Worm (Caenorhabditis elegans) whole organism, young adult: Measurements from ENCODE around the gene sri-53.

ENCODE experiments used
- B0336.3 ChIP-seq: fragments of 200-800 bp; sonication (Bioruptor generic); IDR thresholded peaks from 2 replicates; pipeline ENCODE4 v1.3.6; 2022; ENCODE audit warnings: missing genetic modification characterization, missing compliant biosample characterization
- F23B12.7 ChIP-seq: sonication (generic microtip); optimal IDR thresholded peaks from 2 replicates; lab custom pipeline; 2017; ENCODE audit warnings: missing genetic modification characterization, mild to moderate bottlenecking, missing compliant biosample characterization, antibody characterized with exemption, moderate library complexity; ENCODE audit not compliant: insufficient read depth
- F33H1.4 ChIP-seq: fragments of 200-800 bp; sonication (Bioruptor generic); IDR thresholded peaks from 2 replicates; pipeline ENCODE4 v1.3.6; 2022; ENCODE audit warnings: missing genetic modification reagents, missing genetic modification characterization, missing compliant biosample characterization
- K12H6.12 ChIP-seq: fragments of 200-800 bp; sonication (Bioruptor generic); optimal IDR thresholded peaks from 2 replicates; lab custom pipeline; 2018; ENCODE audit warnings: mild to moderate bottlenecking, missing genetic modification characterization, missing compliant biosample characterization
- Y67H2A.10 ChIP-seq: fragments of 200-800 bp; sonication (Bioruptor generic); conservative IDR thresholded peaks from 2 replicates; pipeline ENCODE4 v1.3.6; 2022; ENCODE audit warnings: missing genetic modification reagents, missing genetic modification characterization, missing compliant biosample characterization
- aptf-2 ChIP-seq: fragments of 200-800 bp; sonication (Bioruptor generic); conservative IDR thresholded peaks from 2 replicates; pipeline ENCODE4 v1.3.6; 2022; ENCODE audit warnings: missing genetic modification reagents, missing genetic modification characterization, missing compliant biosample characterization
- aptf-3 ChIP-seq: fragments of 200-800 bp; sonication (Bioruptor generic); IDR thresholded peaks from 2 replicates; pipeline ENCODE4 v1.3.6; 2022; ENCODE audit warnings: missing genetic modification characterization, missing compliant biosample characterization
- atf-7 ChIP-seq: sonication (generic microtip); optimal IDR thresholded peaks from 2 replicates; lab custom pipeline; 2017; ENCODE audit warnings: mild to moderate bottlenecking, missing genetic modification characterization, missing compliant biosample characterization
- attf-5 ChIP-seq: fragments of 200-800 bp; sonication (Bioruptor generic); optimal IDR thresholded peaks from 2 replicates; lab custom pipeline; 2018; ENCODE audit warnings: mild to moderate bottlenecking, missing genetic modification characterization, missing compliant biosample characterization
- cebp-1 ChIP-seq, 2 experiments: fragments of 200-800 bp in 1 of 2; sonication (Bioruptor generic) in 1 of 2; sonication (generic microtip) in 1 of 2; IDR thresholded peaks in 1 of 2; optimal IDR thresholded peaks in 1 of 2; 2 replicates each; pipeline versions ENCODE4 v1.3.6 to Lab custom; 2017 to 2022; ENCODE audit warnings: missing compliant biosample characterization in 2 of 2, missing genetic modification characterization in 2 of 2, mild to moderate bottlenecking in 1 of 2, missing genetic modification reagents in 1 of 2, moderate library complexity in 1 of 2
- ceh-27 ChIP-seq: fragments of 200-800 bp; sonication (Bioruptor generic); optimal IDR thresholded peaks from 2 replicates; lab custom pipeline; 2018; ENCODE audit warnings: mild to moderate bottlenecking, missing genetic modification characterization, moderate library complexity, missing compliant biosample characterization
- chd-7 ChIP-seq: sonication (generic microtip); optimal IDR thresholded peaks from 2 replicates; lab custom pipeline; 2016; ENCODE audit warnings: mild to moderate bottlenecking, missing genetic modification characterization, moderate library complexity, missing compliant biosample characterization
- dox-1 ChIP-seq: fragments of 200-800 bp; sonication (Bioruptor generic); IDR thresholded peaks from 2 replicates; pipeline ENCODE4 v1.3.6; 2022; ENCODE audit warnings: missing genetic modification reagents, missing genetic modification characterization, missing compliant biosample characterization
- efl-1 ChIP-seq: fragments of 150-350 bp; optimal IDR thresholded peaks from 2 replicates; lab custom pipeline; 2014; ENCODE audit warnings: missing biosample characterization, missing genetic modification reagents, missing genetic modification characterization
- egl-18 ChIP-seq: fragments of 200-800 bp; sonication (Bioruptor generic); IDR thresholded peaks from 2 replicates; pipeline ENCODE4 v1.3.6; 2022; ENCODE audit warnings: missing genetic modification reagents, missing genetic modification characterization, missing compliant biosample characterization
- egl-44 ChIP-seq: fragments of 200-800 bp; sonication (Bioruptor generic); IDR thresholded peaks from 2 replicates; pipeline ENCODE4 v1.3.6; 2022; ENCODE audit warnings: missing genetic modification reagents, missing genetic modification characterization, missing compliant biosample characterization
- ets-4 ChIP-seq: fragments of 200-800 bp; sonication (Bioruptor generic); optimal IDR thresholded peaks from 2 replicates; lab custom pipeline; 2018; ENCODE audit warnings: mild to moderate bottlenecking, missing genetic modification characterization, missing compliant biosample characterization
- gei-17 ChIP-seq: fragments of 200-800 bp; sonication (Bioruptor generic); optimal IDR thresholded peaks from 2 replicates; lab custom pipeline; 2018; ENCODE audit warnings: mild to moderate bottlenecking, missing genetic modification characterization, missing compliant biosample characterization
- him-1 ChIP-seq: sonication (generic microtip); optimal IDR thresholded peaks from 2 replicates; lab custom pipeline; 2016; ENCODE audit warnings: missing genotype, missing genetic modification reagents, missing genetic modification characterization, missing compliant biosample characterization
- let-607 ChIP-seq, 2 experiments: fragments of 200-800 bp in 1 of 2; sonication (Bioruptor generic) in 1 of 2; sonication (generic microtip) in 1 of 2; optimal IDR thresholded peaks; 2 replicates each; lab custom pipeline; 2016 to 2018; ENCODE audit warnings: mild to moderate bottlenecking in 2 of 2, missing compliant biosample characterization in 2 of 2, missing genetic modification characterization in 2 of 2, moderate library complexity in 2 of 2, missing genotype in 1 of 2
- lsy-27 ChIP-seq: sonication (generic microtip); optimal IDR thresholded peaks from 2 replicates; lab custom pipeline; 2017; ENCODE audit warnings: missing genetic modification characterization, mild to moderate bottlenecking, missing compliant biosample characterization, antibody characterized with exemption, missing genotype, borderline replicate concordance; ENCODE audit not compliant: insufficient read depth
- madf-10 ChIP-seq: sonication (generic microtip); optimal IDR thresholded peaks from 2 replicates; lab custom pipeline; 2016; ENCODE audit warnings: mild to moderate bottlenecking, missing genetic modification characterization, missing compliant biosample characterization
- nfya-2 ChIP-seq: fragments of 200-800 bp; sonication (Bioruptor generic); IDR thresholded peaks from 2 replicates; pipeline ENCODE4 v1.3.6; 2022; ENCODE audit warnings: missing genetic modification reagents, missing genetic modification characterization, missing compliant biosample characterization
- nhr-80 ChIP-seq: sonication (generic microtip); optimal IDR thresholded peaks from 2 replicates; lab custom pipeline; 2016; ENCODE audit warnings: missing genetic modification characterization, missing compliant biosample characterization
- pbrm-1 ChIP-seq: fragments of 200-800 bp; sonication (Bioruptor generic); IDR thresholded peaks from 2 replicates; pipeline ENCODE4 v1.3.6; 2022; ENCODE audit warnings: missing genetic modification reagents, missing genetic modification characterization, missing compliant biosample characterization
- somi-1 ChIP-seq: fragments of 200-800 bp; sonication (Bioruptor generic); optimal IDR thresholded peaks from 2 replicates; lab custom pipeline; 2018; ENCODE audit warnings: mild to moderate bottlenecking, missing genetic modification characterization, missing compliant biosample characterization
- sptf-2 ChIP-seq: fragments of 200-800 bp; sonication (Bioruptor generic); optimal IDR thresholded peaks from 2 replicates; lab custom pipeline; 2018; ENCODE audit warnings: mild to moderate bottlenecking, missing genetic modification characterization, missing compliant biosample characterization
- tbp1 ChIP-seq: fragments of 200-800 bp; sonication (Bioruptor generic); optimal IDR thresholded peaks from 2 replicates; lab custom pipeline; 2018; ENCODE audit warnings: mild to moderate bottlenecking, missing genetic modification characterization, missing compliant biosample characterization
- tbx-9 ChIP-seq: sonication (generic microtip); optimal IDR thresholded peaks from 2 replicates; lab custom pipeline; 2016; ENCODE audit warnings: borderline replicate concordance, missing genetic modification characterization, inconsistent platforms, missing compliant biosample characterization
- unc-62 ChIP-seq: fragments of 150-350 bp; optimal IDR thresholded peaks from 2 replicates; lab custom pipeline; 2014; ENCODE audit warnings: missing biosample characterization, missing genetic modification reagents, missing genetic modification characterization
- zfh-2 ChIP-seq: fragments of 200-800 bp; sonication (Bioruptor generic); conservative IDR thresholded peaks from 2 replicates; pipeline ENCODE4 v1.3.6; 2022; ENCODE audit warnings: missing genetic modification reagents, missing genetic modification characterization, missing compliant biosample characterization
- zim-3 ChIP-seq: sonication (generic microtip); optimal IDR thresholded peaks from 2 replicates; lab custom pipeline; 2017; ENCODE audit warnings: mild to moderate bottlenecking, missing genetic modification characterization, moderate library complexity, missing compliant biosample characterization
- ztf-22 ChIP-seq: fragments of 200-800 bp; sonication (Bioruptor generic); optimal IDR thresholded peaks from 2 replicates; lab custom pipeline; 2018; ENCODE audit warnings: mild to moderate bottlenecking, missing genetic modification characterization, moderate library complexity, missing compliant biosample characterization
- ztf-26 ChIP-seq: sonication (generic microtip); optimal IDR thresholded peaks from 2 replicates; lab custom pipeline; 2017; ENCODE audit warnings: missing genetic modification characterization, missing compliant biosample characterization
- ztf-6 ChIP-seq: fragments of 200-800 bp; sonication (Bioruptor generic); IDR thresholded peaks from 2 replicates; pipeline ENCODE4 v1.3.6; 2022; ENCODE audit warnings: missing genetic modification reagents, missing genetic modification characterization, missing compliant biosample characterization

The sri-53 gene

ce11 chrII:3248043-3248718 is 45.8 kb upstream of the sri-53 start, which contains the start of the genes fbxc-50 and C17F4.2 (continued):
- no peak for TF ChIP-seq aptf-2
- no peak for TF ChIP-seq Y67H2A.10 (GFP tag; lab: Robert Waterston, UW)
- no peak for TF ChIP-seq egl-18 (GFP tag; lab: Robert Waterston, UW)
- TF ChIP-seq him-1 (tag; lab: Kevin White, UChicago) = no peak
- TF ChIP-seq efl-1 (GFP tag; lab: Kevin White, UChicago) = peak; percentile 90
- no peak for TF ChIP-seq sptf-2
- TF ChIP-seq ceh-27 (GFP tag; lab: Kevin White, UChicago) = no peak
- no peak for TF ChIP-seq unc-62 (GFP tag; lab: Kevin White, UChicago)
- TF ChIP-seq gei-17 (GFP tag; lab: Kevin White, UChicago) = no peak
- no peak for TF ChIP-seq madf-10 (tag; lab: Kevin White, UChicago)

ce11 chrII:3247556-3247955 is 45.1 kb upstream of the sri-53 start:
- TF ChIP-seq zfh-2 (GFP tag; lab: Robert Waterston, UW) (peak; percentile 51; the same call in 1 of the 2 replicates), nfya-2 (no peak)

- TF ChIP-seq ztf-6 = no peak
- TF ChIP-seq K12H6.12 = no peak
- TF ChIP-seq lsy-27 (tag; lab: Kevin White, UChicago) = no peak
- peak; percentile 46 for TF ChIP-seq dox-1
- peak; percentile 6 for TF ChIP-seq ztf-26
- TF ChIP-seq aptf-3 = no peak
- TF ChIP-seq egl-44 (GFP tag; lab: Robert Waterston, UW) = no peak
- TF ChIP-seq ztf-22 (GFP tag; lab: Kevin White, UChicago) = peak; percentile 29
- no peak for TF ChIP-seq F23B12.7
- peak; percentile 11 for TF ChIP-seq madf-10 (tag; lab: Kevin White, UChicago)
- no peak for TF ChIP-seq cebp-1 (GFP tag; IDR thresholded peaks at IDR 0.05; lab: Robert Waterston, UW)
- TF ChIP-seq cebp-1 (tag; optimal IDR thresholded peaks at IDR 0.05; lab: Kevin White, UChicago) = peak; percentile 14
- TF ChIP-seq B0336.3 (GFP tag; lab: Robert Waterston, UW) = 0 out of 2 replicates have a peak, but pooled peaks have one; percentile 16
- TF ChIP-seq nhr-80 = peak; percentile 94
- no peak for TF ChIP-seq chd-7 (tag; lab: Kevin White, UChicago)
- peak; percentile 50 for TF ChIP-seq atf-7 (tag; lab: Kevin White, UChicago)
- no peak for TF ChIP-seq F33H1.4 (GFP tag; lab: Robert Waterston, UW)
- TF ChIP-seq zim-3 = no peak
- no peak for TF ChIP-seq let-607 (tag; optimal IDR thresholded peaks at IDR 0.05; lab: Kevin White, UChicago)
- peak; percentile 21 for TF ChIP-seq tbp1 (GFP tag; lab: Kevin White, UChicago)
- TF ChIP-seq tbx-9 = no peak
- no peak for TF ChIP-seq Y67H2A.10 (GFP tag; lab: Robert Waterston, UW)
- TF ChIP-seq somi-1 (GFP tag; lab: Kevin White, UChicago) = no peak
- peak; percentile 47 for TF ChIP-seq unc-62 (GFP tag; lab: Kevin White, UChicago)
- 0 out of 2 replicates have a peak, but pooled peaks have one; percentile 40 for TF ChIP-seq pbrm-1 (GFP tag; lab: Robert Waterston, UW)
- peak; percentile 2 for TF ChIP-seq attf-5 (GFP tag; lab: Kevin White, UChicago)
- TF ChIP-seq ets-4 (GFP tag; lab: Kevin White, UChicago) = peak; percentile 51
Measured at ce11 chrII:3245836-3246235, 43.4 kb upstream of the sri-53 start, which contains the start of gene C17F4.7. Gene C17F4.7, minus strand, starts transcription at chrII:3246015.
